Worm (Caenorhabditis elegans) whole organism, young adult: ENCODE results near the gene egrh-1.

Experiments
- B0035.1 ChIP-seq: sonication (generic microtip); optimal IDR thresholded peaks from 2 replicates; lab custom pipeline; 2016; ENCODE audit warnings: missing genetic modification characterization, mild to moderate bottlenecking, missing compliant biosample characterization, missing genotype, missing genetic modification reagents
- B0336.3 ChIP-seq: fragments of 200-800 bp; sonication (Bioruptor generic); IDR thresholded peaks from 2 replicates; pipeline ENCODE4 v1.3.6; 2022; ENCODE audit warnings: missing genetic modification characterization, missing compliant biosample characterization
- F23B12.7 ChIP-seq: sonication (generic microtip); optimal IDR thresholded peaks from 2 replicates; lab custom pipeline; 2017; ENCODE audit warnings: missing genetic modification characterization, mild to moderate bottlenecking, missing compliant biosample characterization, antibody characterized with exemption, moderate library complexity; ENCODE audit not compliant: insufficient read depth
- F37B4.10 ChIP-seq: fragments of 200-800 bp; sonication (Bioruptor generic); IDR thresholded peaks from 2 replicates; pipeline ENCODE4 v1.3.6; 2022; ENCODE audit warnings: missing genetic modification characterization, missing compliant biosample characterization
- F57C9.4 ChIP-seq: sonication (generic microtip); optimal IDR thresholded peaks from 2 replicates; lab custom pipeline; 2017; ENCODE audit warnings: mild to moderate bottlenecking, missing genetic modification characterization, missing compliant biosample characterization
- K11D2.4 ChIP-seq: fragments of 200-800 bp; sonication (Bioruptor generic); IDR thresholded peaks from 2 replicates; pipeline ENCODE4 v1.3.6; 2022; ENCODE audit warnings: missing genetic modification reagents, missing genetic modification characterization, missing compliant biosample characterization
- T07F8.4 ChIP-seq: sonication (generic microtip); optimal IDR thresholded peaks from 2 replicates; lab custom pipeline; 2016; ENCODE audit warnings: mild to moderate bottlenecking, missing genetic modification characterization, moderate library complexity, missing compliant biosample characterization
- T26A5.8 ChIP-seq: sonication (generic microtip); optimal IDR thresholded peaks from 2 replicates; lab custom pipeline; 2016; ENCODE audit warnings: missing genetic modification characterization, missing compliant biosample characterization
- Y53F4B.3 ChIP-seq: fragments of 200-800 bp; sonication (Bioruptor generic); IDR thresholded peaks from 2 replicates; pipeline ENCODE4 v1.3.6; 2022; ENCODE audit warnings: missing genetic modification reagents, missing genetic modification characterization, missing compliant biosample characterization
- Y53G8AR.9 ChIP-seq: fragments of 200-800 bp; sonication (Bioruptor generic); conservative IDR thresholded peaks from 2 replicates; pipeline ENCODE4 v1.3.6; 2022; ENCODE audit warnings: missing genetic modification reagents, missing genetic modification characterization, missing compliant biosample characterization
- ama-1 ChIP-seq, 3 experiments: fragments of 150-350 bp in 1 of 3; sonication (generic microtip) in 2 of 3; optimal IDR thresholded peaks; 2 replicates each; lab custom pipeline; 2014 to 2018; ENCODE audit warnings: missing biosample characterization in 2 of 3, missing genetic modification characterization in 2 of 3, missing genetic modification reagents in 2 of 3
- aptf-3 ChIP-seq: fragments of 200-800 bp; sonication (Bioruptor generic); IDR thresholded peaks from 2 replicates; pipeline ENCODE4 v1.3.6; 2022; ENCODE audit warnings: missing genetic modification characterization, missing compliant biosample characterization
- atf-7 ChIP-seq: sonication (generic microtip); optimal IDR thresholded peaks from 2 replicates; lab custom pipeline; 2017; ENCODE audit warnings: mild to moderate bottlenecking, missing genetic modification characterization, missing compliant biosample characterization
- attf-5 ChIP-seq: fragments of 200-800 bp; sonication (Bioruptor generic); optimal IDR thresholded peaks from 2 replicates; lab custom pipeline; 2018; ENCODE audit warnings: mild to moderate bottlenecking, missing genetic modification characterization, missing compliant biosample characterization
- bed-1 ChIP-seq: fragments of 200-800 bp; sonication (Bioruptor generic); IDR thresholded peaks from 2 replicates; pipeline ENCODE4 v1.3.6; 2022; ENCODE audit warnings: missing genetic modification reagents, missing genetic modification characterization, missing compliant biosample characterization
- cebp-1 ChIP-seq, 2 experiments: fragments of 200-800 bp in 1 of 2; sonication (Bioruptor generic) in 1 of 2; sonication (generic microtip) in 1 of 2; IDR thresholded peaks in 1 of 2; optimal IDR thresholded peaks in 1 of 2; 2 replicates each; pipeline versions ENCODE4 v1.3.6 to Lab custom; 2017 to 2022; ENCODE audit warnings: missing compliant biosample characterization in 2 of 2, missing genetic modification characterization in 2 of 2, mild to moderate bottlenecking in 1 of 2, missing genetic modification reagents in 1 of 2, moderate library complexity in 1 of 2
- ceh-100 ChIP-seq: fragments of 200-800 bp; sonication (Bioruptor generic); IDR thresholded peaks from 2 replicates; pipeline ENCODE4 v1.3.6; 2022; ENCODE audit warnings: missing genetic modification reagents, missing genetic modification characterization, missing compliant biosample characterization
- ceh-27 ChIP-seq: fragments of 200-800 bp; sonication (Bioruptor generic); optimal IDR thresholded peaks from 2 replicates; lab custom pipeline; 2018; ENCODE audit warnings: mild to moderate bottlenecking, missing genetic modification characterization, moderate library complexity, missing compliant biosample characterization
- ceh-40 ChIP-seq: fragments of 200-800 bp; sonication (Bioruptor generic); IDR thresholded peaks from 2 replicates; pipeline ENCODE4 v1.3.6; 2022; ENCODE audit warnings: missing genetic modification characterization, missing compliant biosample characterization
- ceh-58 ChIP-seq: fragments of 200-800 bp; sonication (Bioruptor generic); IDR thresholded peaks from 2 replicates; pipeline ENCODE4 v1.3.6; 2022; ENCODE audit warnings: missing genetic modification characterization, missing compliant biosample characterization
- die-1 ChIP-seq: sonication (generic microtip); optimal IDR thresholded peaks from 2 replicates; lab custom pipeline; 2016; ENCODE audit warnings: missing genotype, mild to moderate bottlenecking, missing genetic modification characterization, missing compliant biosample characterization
- dpl-1 ChIP-seq: fragments of 150-350 bp; optimal IDR thresholded peaks from 2 replicates; lab custom pipeline; 2014; ENCODE audit warnings: missing biosample characterization, missing genetic modification reagents, missing genetic modification characterization
- efl-1 ChIP-seq: fragments of 150-350 bp; optimal IDR thresholded peaks from 2 replicates; lab custom pipeline; 2014; ENCODE audit warnings: missing biosample characterization, missing genetic modification reagents, missing genetic modification characterization
- egl-44 ChIP-seq: fragments of 200-800 bp; sonication (Bioruptor generic); IDR thresholded peaks from 2 replicates; pipeline ENCODE4 v1.3.6; 2022; ENCODE audit warnings: missing genetic modification reagents, missing genetic modification characterization, missing compliant biosample characterization
- ets-4 ChIP-seq: fragments of 200-800 bp; sonication (Bioruptor generic); optimal IDR thresholded peaks from 2 replicates; lab custom pipeline; 2018; ENCODE audit warnings: mild to moderate bottlenecking, missing genetic modification characterization, missing compliant biosample characterization
- him-1 ChIP-seq: sonication (generic microtip); optimal IDR thresholded peaks from 2 replicates; lab custom pipeline; 2016; ENCODE audit warnings: missing genotype, missing genetic modification reagents, missing genetic modification characterization, missing compliant biosample characterization
- hmg-20 ChIP-seq: fragments of 200-800 bp; sonication (Bioruptor generic); IDR thresholded peaks from 2 replicates; pipeline ENCODE4 v1.3.6; 2022; ENCODE audit warnings: missing genetic modification reagents, missing genetic modification characterization, missing compliant biosample characterization
- hsf-1 ChIP-seq: fragments of 200-800 bp; sonication (Bioruptor generic); IDR thresholded peaks from 2 replicates; pipeline ENCODE4 v1.3.6; 2022; ENCODE audit warnings: missing genetic modification reagents, missing genetic modification characterization, missing compliant biosample characterization
- let-526 ChIP-seq: fragments of 200-800 bp; sonication (Bioruptor generic); IDR thresholded peaks from 2 replicates; pipeline ENCODE4 v1.3.6; 2022; ENCODE audit warnings: missing genetic modification reagents, missing genetic modification characterization, missing compliant biosample characterization
- lin-40 ChIP-seq: sonication (generic microtip); optimal IDR thresholded peaks from 2 replicates; lab custom pipeline; 2016; ENCODE audit warnings: missing genetic modification characterization, mild to moderate bottlenecking, missing compliant biosample characterization, missing genotype, missing genetic modification reagents
- lin-54 ChIP-seq: fragments of 200-800 bp; sonication (Bioruptor generic); optimal IDR thresholded peaks from 2 replicates; lab custom pipeline; 2018; ENCODE audit warnings: mild to moderate bottlenecking, missing genetic modification characterization, missing compliant biosample characterization
- lir-1 ChIP-seq: fragments of 200-800 bp; sonication (Bioruptor generic); conservative IDR thresholded peaks from 2 replicates; pipeline ENCODE4 v1.3.6; 2022; ENCODE audit warnings: missing genetic modification reagents, missing genetic modification characterization, missing compliant biosample characterization
- madf-3 ChIP-seq: fragments of 200-800 bp; sonication (Bioruptor generic); IDR thresholded peaks from 2 replicates; pipeline ENCODE4 v1.3.6; 2022; ENCODE audit warnings: missing genetic modification reagents, missing genetic modification characterization, missing compliant biosample characterization
- mcd-1 ChIP-seq: fragments of 200-800 bp; sonication (Bioruptor generic); IDR thresholded peaks from 2 replicates; pipeline ENCODE4 v1.3.6; 2022; ENCODE audit warnings: missing genetic modification reagents, missing genetic modification characterization, missing compliant biosample characterization
- mel-28 ChIP-seq: sonication (generic microtip); optimal IDR thresholded peaks from 2 replicates; lab custom pipeline; 2016; ENCODE audit warnings: borderline replicate concordance, mild to moderate bottlenecking, missing genetic modification characterization, missing compliant biosample characterization
- mxl-1 ChIP-seq: sonication (generic microtip); optimal IDR thresholded peaks from 2 replicates; lab custom pipeline; 2016; ENCODE audit warnings: missing genetic modification characterization, missing compliant biosample characterization
- nhr-179 ChIP-seq: sonication (generic microtip); optimal IDR thresholded peaks from 2 replicates; lab custom pipeline; 2016; ENCODE audit warnings: mild to moderate bottlenecking, missing genetic modification characterization, missing compliant biosample characterization
- nhr-27 ChIP-seq: fragments of 200-800 bp; sonication (Bioruptor generic); optimal IDR thresholded peaks from 2 replicates; lab custom pipeline; 2018; ENCODE audit warnings: mild to moderate bottlenecking, missing genetic modification characterization, moderate library complexity, missing compliant biosample characterization
- nhr-90 ChIP-seq: sonication (generic microtip); optimal IDR thresholded peaks from 2 replicates; lab custom pipeline; 2016; ENCODE audit warnings: missing genotype, mild to moderate bottlenecking, missing genetic modification characterization, missing compliant biosample characterization
- rcor-1 ChIP-seq: fragments of 200-800 bp; sonication (Bioruptor generic); IDR thresholded peaks from 2 replicates; pipeline ENCODE4 v1.3.6; 2022; ENCODE audit warnings: missing genetic modification reagents, missing genetic modification characterization, missing compliant biosample characterization
- snpc-1.1 ChIP-seq: sonication (generic microtip); optimal IDR thresholded peaks from 2 replicates; lab custom pipeline; 2017; ENCODE audit warnings: missing genetic modification characterization, mild to moderate bottlenecking, missing compliant biosample characterization, antibody characterized with exemption, moderate library complexity, missing genotype, missing genetic modification reagents; ENCODE audit not compliant: insufficient read depth
- snpc-3.4 ChIP-seq: sonication (generic microtip); optimal IDR thresholded peaks from 2 replicates; lab custom pipeline; 2017; ENCODE audit warnings: missing genetic modification characterization, mild to moderate bottlenecking, missing compliant biosample characterization, antibody characterized with exemption, moderate library complexity, missing genotype, missing genetic modification reagents
- unc-130 ChIP-seq: sonication (generic microtip); optimal IDR thresholded peaks from 2 replicates; lab custom pipeline; 2016; ENCODE audit warnings: missing genetic modification reagents, missing genetic modification characterization, missing compliant biosample characterization
- xnd-1 ChIP-seq: sonication (generic microtip); optimal IDR thresholded peaks from 2 replicates; lab custom pipeline; 2016; ENCODE audit warnings: missing genotype, missing genetic modification reagents, missing genetic modification characterization, missing compliant biosample characterization

Gene egrh-1

DNA sequence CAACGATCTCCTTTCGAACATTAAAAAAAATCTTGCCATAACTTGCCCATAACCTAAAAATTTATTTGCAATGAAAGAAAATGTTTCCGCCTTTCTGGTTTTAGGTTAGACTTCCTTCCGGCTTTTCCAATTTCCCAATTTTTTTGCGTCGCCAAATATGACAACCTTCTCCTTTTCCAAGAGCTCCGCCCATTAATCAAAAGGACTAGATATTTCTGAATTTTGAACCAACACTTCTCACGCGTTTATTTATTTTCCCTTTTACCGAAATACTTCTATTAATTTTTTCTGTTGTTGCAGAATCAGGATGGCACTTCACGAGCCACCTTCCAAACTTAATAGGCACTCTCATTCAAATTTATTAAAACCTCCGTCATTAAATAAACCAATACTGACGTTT is at the start of gene egrh-1:
TSS of gene egrh-1 (plus strand) at position 301 of the 400 bp plus-strand sequence.
- TF ChIP-seq nhr-27 (tag; lab: Kevin White, UChicago) = no peak
- TF ChIP-seq efl-1 (GFP tag; lab: Kevin White, UChicago) = no peak
- no peak for TF ChIP-seq F23B12.7 (tag; lab: Kevin White, UChicago)
- no peak for TF ChIP-seq snpc-1.1 (tag; lab: Kevin White, UChicago)
- TF ChIP-seq ceh-58 (GFP tag; lab: Robert Waterston, UW) = no peak
- no peak for TF ChIP-seq K11D2.4 (GFP tag; lab: Robert Waterston, UW)
- TF ChIP-seq aptf-3 (GFP tag; lab: Robert Waterston, UW) = no peak
- TF ChIP-seq dpl-1 (GFP tag; lab: Kevin White, UChicago) = no peak

DNA sequence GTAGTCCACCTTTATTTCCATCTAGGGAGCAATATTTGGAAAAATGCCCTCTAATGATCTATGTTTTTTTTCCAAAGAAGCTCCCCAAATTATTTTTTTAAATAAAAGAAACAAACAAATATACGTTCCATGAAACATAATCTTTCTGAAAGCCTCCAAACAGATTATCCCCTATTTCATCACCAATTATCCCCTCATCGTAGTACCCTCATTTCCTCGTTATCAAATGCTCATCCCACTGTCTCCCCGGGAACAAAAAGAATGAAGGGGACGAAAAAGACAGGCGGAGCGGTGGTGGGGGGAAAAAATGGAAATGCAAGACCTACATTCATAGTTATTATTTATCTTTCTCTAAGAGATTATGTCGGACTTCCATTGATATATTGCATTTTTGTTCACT is 48.3 kb upstream of the egrh-1 start:
- no peak for TF ChIP-seq mcd-1 (GFP tag; lab: Robert Waterston, UW)
- TF ChIP-seq mel-28 (tag; lab: Kevin White, UChicago) = no peak
- TF ChIP-seq F37B4.10 (GFP tag; lab: Robert Waterston, UW) = no peak
- no peak for TF ChIP-seq T07F8.4
- no peak for TF ChIP-seq ceh-100 (GFP tag; lab: Robert Waterston, UW)
- TF ChIP-seq madf-3 = no peak
- no peak for TF ChIP-seq lin-54 (GFP tag; lab: Kevin White, UChicago)
- TF ChIP-seq hsf-1 (GFP tag; lab: Robert Waterston, UW) = no peak
- no peak for TF ChIP-seq F23B12.7 (tag; lab: Kevin White, UChicago)
- no peak for TF ChIP-seq nhr-90
- no peak for TF ChIP-seq snpc-3.4 (tag; lab: Kevin White, UChicago)
- TF ChIP-seq attf-5 = no peak
- TF ChIP-seq let-526 = no peak
- TF ChIP-seq T26A5.8 (tag; lab: Kevin White, UChicago) = no peak
- TF ChIP-seq B0035.1 (tag; lab: Kevin White, UChicago) = no peak
- no peak for TF ChIP-seq Y53F4B.3 (GFP tag; lab: Robert Waterston, UW)

DNA sequence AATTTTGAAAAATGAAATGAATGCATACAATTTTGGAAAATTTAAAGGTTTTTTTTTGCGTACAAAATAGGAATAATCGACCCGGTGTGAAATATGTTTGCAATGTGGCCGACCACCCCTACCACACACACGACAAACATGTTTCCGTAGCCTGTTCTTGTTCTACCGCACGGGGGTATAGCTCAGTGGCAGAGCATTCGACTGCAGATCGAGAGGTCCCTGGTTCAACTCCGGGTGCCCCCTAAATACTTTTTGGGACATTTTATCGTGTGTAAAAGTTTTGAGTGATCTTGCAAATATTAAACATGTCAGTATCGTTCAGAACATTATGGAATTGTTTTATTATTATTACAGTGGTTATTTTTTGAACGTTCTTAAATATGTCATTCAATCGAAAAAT is 41.0 kb upstream of the egrh-1 start:
- TF ChIP-seq F57C9.4 (tag; lab: Kevin White, UChicago) (no peak), ama-1 (optimal IDR thresholded peaks at IDR 0.05; lab: Kevin White, UChicago) (no peak), ama-1 (GFP tag; optimal IDR thresholded peaks at IDR 0.05; lab: Kevin White, UChicago) (peak; percentile 34 to 64), nhr-27 (tag; lab: Kevin White, UChicago) (no peak), him-1 (tag; lab: Kevin White, UChicago) (peak; percentile 83), xnd-1 (tag; lab: Kevin White, UChicago) (no peak), hmg-20 (GFP tag; lab: Robert Waterston, UW) (peak; percentile 80), ceh-58 (GFP tag; lab: Robert Waterston, UW) (0 out of 2 replicates have a peak, but pooled peaks have one; percentile 25), ets-4 (GFP tag; lab: Kevin White, UChicago) (peak; percentile 29), attf-5 (peak; percentile 65), atf-7 (tag; lab: Kevin White, UChicago) (peak; percentile 35), dpl-1 (GFP tag; lab: Kevin White, UChicago) (no peak), lin-40 (peak; percentile 55), ceh-27 (GFP tag; lab: Kevin White, UChicago) (peak; percentile 49), efl-1 (GFP tag; lab: Kevin White, UChicago) (no peak), nhr-179 (tag; lab: Kevin White, UChicago) (peak; percentile 19), rcor-1 (no peak), mxl-1 (tag; lab: Kevin White, UChicago) (peak; percentile 69), ceh-40 (GFP tag; lab: Robert Waterston, UW) (peak; percentile 92), bed-1 (0 out of 2 replicates have a peak, but pooled peaks have one; percentile 58), lir-1 (GFP tag; lab: Robert Waterston, UW) (no peak; the same call in 1 of the 2 replicates), egl-44 (GFP tag; lab: Robert Waterston, UW) (no peak; the same call in 1 of the 2 replicates), die-1 (tag; lab: Kevin White, UChicago) (peak; percentile 87), unc-130 (GFP tag; lab: Kevin White, UChicago) (no peak), Y53G8AR.9 (no peak), mcd-1 (GFP tag; lab: Robert Waterston, UW) (no peak; the same call in 1 of the 2 replicates), cebp-1 (GFP tag; IDR thresholded peaks at IDR 0.05; lab: Robert Waterston, UW) (0 out of 2 replicates have a peak, but pooled peaks have one; percentile 54), cebp-1 (tag; optimal IDR thresholded peaks at IDR 0.05; lab: Kevin White, UChicago) (no peak), mel-28 (tag; lab: Kevin White, UChicago) (no peak), B0336.3 (GFP tag; lab: Robert Waterston, UW) (no peak)
